Worm (Caenorhabditis elegans) whole organism, late embryonic: ENCODE results near the gene cdh-3.

Source experiments
- K02D7.2 ChIP-seq: sonication (generic microtip); optimal IDR thresholded peaks from 2 replicates; lab custom pipeline; 2017; ENCODE audit warnings: mild to moderate bottlenecking, missing genetic modification characterization, missing compliant biosample characterization
- dmd-4 ChIP-seq: sonication (generic microtip); optimal IDR thresholded peaks from 2 replicates; lab custom pipeline; 2016; ENCODE audit warnings: borderline replicate concordance, missing genetic modification characterization, missing compliant biosample characterization
- elt-2 ChIP-seq: sonication (generic microtip); optimal IDR thresholded peaks from 2 replicates; lab custom pipeline; 2016; ENCODE audit warnings: missing genetic modification reagents, missing genetic modification characterization, missing compliant biosample characterization
- hlh-30 ChIP-seq: sonication (generic microtip); optimal IDR thresholded peaks from 2 replicates; lab custom pipeline; 2017; ENCODE audit warnings: antibody characterized with exemption, missing genetic modification characterization, missing compliant biosample characterization; ENCODE audit not compliant: insufficient read depth
- madf-2 ChIP-seq: sonication (generic microtip); optimal IDR thresholded peaks from 2 replicates; lab custom pipeline; 2017; ENCODE audit warnings: missing genetic modification characterization, missing compliant biosample characterization
- nfya-1 ChIP-seq: sonication (generic microtip); optimal IDR thresholded peaks from 2 replicates; lab custom pipeline; 2017; ENCODE audit warnings: missing genetic modification characterization, mild to moderate bottlenecking, missing compliant biosample characterization, antibody characterized with exemption, moderate library complexity
- rnt-1 ChIP-seq: sonication (generic microtip); optimal IDR thresholded peaks from 2 replicates; lab custom pipeline; 2016; ENCODE audit warnings: missing genetic modification characterization, missing compliant biosample characterization
- unc-55 ChIP-seq: sonication (generic microtip); optimal IDR thresholded peaks from 2 replicates; lab custom pipeline; 2017; ENCODE audit warnings: missing biosample characterization, missing genetic modification reagents, missing genetic modification characterization

DNA sequence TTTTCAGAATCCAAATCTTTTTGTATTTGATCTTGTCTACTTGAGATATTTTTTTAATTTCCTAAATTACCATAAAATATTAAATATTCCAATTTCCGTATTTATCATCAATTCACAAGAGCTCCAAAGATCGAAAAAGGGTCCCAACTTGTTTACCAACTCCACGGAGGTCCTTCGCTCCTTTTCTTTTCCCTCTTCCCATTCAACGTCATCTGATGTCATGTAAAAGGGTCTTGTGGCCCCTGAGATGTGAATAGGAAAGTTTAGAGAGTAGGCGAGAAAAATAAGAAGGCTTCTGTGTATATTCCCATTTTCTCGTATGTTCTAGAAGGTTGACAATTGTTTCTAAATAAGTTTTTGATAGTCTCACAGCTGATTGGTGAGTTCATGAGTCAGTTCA lies 31.2 kb downstream of the cdh-3 start:
- no peak for TF ChIP-seq nfya-1 (tag; lab: Kevin White, UChicago)
- no peak for TF ChIP-seq madf-2 (tag; lab: Kevin White, UChicago)
- TF ChIP-seq hlh-30 (tag; lab: Kevin White, UChicago) = no peak
- no peak for TF ChIP-seq unc-55 (GFP tag; lab: Kevin White, UChicago)
- TF ChIP-seq rnt-1 (tag; lab: Kevin White, UChicago) = no peak
- TF ChIP-seq dmd-4 (tag; lab: Kevin White, UChicago) = no peak
- no peak for TF ChIP-seq elt-2 (tag; lab: Kevin White, UChicago)
- TF ChIP-seq K02D7.2 (tag; lab: Kevin White, UChicago) = no peak
